Worm (Caenorhabditis elegans): ENCODE data around the gene nhr-180.

DNA sequence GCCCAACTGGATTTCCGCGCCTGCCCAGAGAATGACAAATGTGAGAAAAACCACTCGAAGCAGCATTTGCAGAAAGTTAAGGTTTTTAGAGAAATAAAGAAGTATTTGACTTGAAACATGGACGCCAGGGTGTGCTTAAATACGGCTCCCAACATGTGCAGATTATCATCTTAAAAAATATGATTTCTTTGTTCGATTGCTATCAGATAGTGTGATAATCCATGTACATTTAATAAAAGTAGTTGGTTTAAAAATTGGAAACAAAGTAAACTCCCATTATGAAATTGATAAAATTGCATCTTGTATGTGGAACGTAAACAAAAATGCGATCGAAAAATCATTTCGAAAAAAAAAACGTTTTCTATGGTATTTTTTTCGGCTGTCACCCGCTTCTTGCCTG is 39.7 kb downstream of the nhr-180 start, which contains the start of gene F48G7.8:
- no peak for TF ChIP-seq pqm-1 (tag; optimal IDR thresholded peaks at IDR 0.05)
- no peak for TF ChIP-seq nfya-1 (tag; optimal IDR thresholded peaks at IDR 0.05; ENCODE audit: insufficient read depth)
- no peak for TF ChIP-seq snpc-4 (tag; optimal IDR thresholded peaks at IDR 0.05)
- TF ChIP-seq unc-62 (GFP tag; optimal IDR thresholded peaks at IDR 0.05): no peak
- no peak for TF ChIP-seq nhr-67 (tag; optimal IDR thresholded peaks at IDR 0.05)
- no peak for TF ChIP-seq unc-39 (tag; optimal IDR thresholded peaks at IDR 0.05)
- no peak for TF ChIP-seq elt-2 (tag; optimal IDR thresholded peaks at IDR 0.05)
- TF ChIP-seq skn-1 (tag; optimal IDR thresholded peaks at IDR 0.05): no peak
